Fruit fly (Drosophila melanogaster): Measurements from ENCODE around the gene CG43061.

Gene CG43061

dm6 chr3R:8030151-8030899 lies 19.1 kb upstream of the CG43061 start, which contains the start of the genes CG10903 and CG2747 (continued):
- TF ChIP-seq hbn (GFP tag; IDR thresholded peaks at IDR 0.05; ENCODE audit: partially characterized antibody) = peak; percentile 65
- TF ChIP-seq Nf-YB (GFP tag; optimal IDR thresholded peaks at IDR 0.05) = no peak
- TF ChIP-seq sc (optimal IDR thresholded peaks at IDR 0.05) = no peak
- no peak for TF ChIP-seq sc (GFP tag; optimal IDR thresholded peaks at IDR 0.05)
- TF ChIP-seq D (optimal IDR thresholded peaks at IDR 0.05) = peak; percentile 29
- no peak for TF ChIP-seq D (GFP tag; optimal IDR thresholded peaks at IDR 0.05)
- no peak for TF ChIP-seq chif (GFP tag; optimal IDR thresholded peaks at IDR 0.05)
- no peak for TF ChIP-seq CG14014 (GFP tag; IDR thresholded peaks at IDR 0.05)
- no peak for TF ChIP-seq otp (GFP tag; IDR thresholded peaks at IDR 0.05)
- no peak for TF ChIP-seq dmrt11E (tag; optimal IDR thresholded peaks at IDR 0.05)
- no peak for TF ChIP-seq Atf6 (GFP tag; IDR thresholded peaks at IDR 0.05)
- peak; percentile 44 for TF ChIP-seq CHES-1-like (GFP tag; optimal IDR thresholded peaks at IDR 0.05)
- no peak for TF ChIP-seq NC2β (GFP tag; optimal IDR thresholded peaks at IDR 0.05)
- TF ChIP-seq lbe (GFP tag; optimal IDR thresholded peaks at IDR 0.05) = no peak
- TF ChIP-seq inv (GFP tag; IDR thresholded peaks at IDR 0.05; ENCODE audit: partially characterized antibody) = peak; percentile 53; the same call in 1 of the 2 replicates
- TF ChIP-seq CG1602 (GFP tag; optimal IDR thresholded peaks at IDR 0.05) = no peak
- TF ChIP-seq Drgx (GFP tag; IDR thresholded peaks at IDR 0.05) = no peak
- TF ChIP-seq CG4730 (GFP tag; IDR thresholded peaks at IDR 0.05) = no peak
- peak; percentile 78 for TF ChIP-seq CG13287 (GFP tag; IDR thresholded peaks at IDR 0.05; ENCODE audit: partially characterized antibody)
- TF ChIP-seq luna (GFP tag; optimal IDR thresholded peaks at IDR 0.05) = no peak
- peak; percentile 76 for TF ChIP-seq CG4617 (GFP tag; optimal IDR thresholded peaks at IDR 0.05; ENCODE audit: borderline replicate concordance)
- TF ChIP-seq phol (tag; optimal IDR thresholded peaks at IDR 0.05) = peak; percentile 43
- TF ChIP-seq Ets97D (GFP tag; optimal IDR thresholded peaks at IDR 0.05) = peak; percentile 36
- no peak for TF ChIP-seq az2 (GFP tag; optimal IDR thresholded peaks at IDR 0.05)
- TF ChIP-seq jumu (GFP tag; optimal IDR thresholded peaks at IDR 0.05) = no peak
- no peak for TF ChIP-seq Spps (tag; optimal IDR thresholded peaks at IDR 0.05)
- no peak for TF ChIP-seq CG11560 (tag; IDR thresholded peaks at IDR 0.05)
- TF ChIP-seq Deaf1 (tag; optimal IDR thresholded peaks at IDR 0.05) = no peak
- no peak for TF ChIP-seq Doc2 (GFP tag; IDR thresholded peaks at IDR 0.05)
- no peak for TF ChIP-seq hth (optimal IDR thresholded peaks at IDR 0.05)
- 0 out of 3 replicates have a peak, but pooled peaks have one; percentile 37 for TF ChIP-seq hb (GFP tag; IDR thresholded peaks at IDR 0.05; ENCODE audit: partially characterized antibody)
- no peak for TF ChIP-seq CG15073 (GFP tag; optimal IDR thresholded peaks at IDR 0.05)
- TF ChIP-seq Myb (GFP tag; optimal IDR thresholded peaks at IDR 0.05) = no peak
- no peak for TF ChIP-seq caup (GFP tag; optimal IDR thresholded peaks at IDR 0.05; ENCODE audit: severe bottlenecking)
- peak; percentile 24 for TF ChIP-seq nmo (GFP tag; optimal IDR thresholded peaks at IDR 0.05)
- TF ChIP-seq ssp (GFP tag; IDR thresholded peaks at IDR 0.05) = no peak
- no peak for TF ChIP-seq CG7357 (GFP tag; IDR thresholded peaks at IDR 0.05)
- TF ChIP-seq Hmr (GFP tag; optimal IDR thresholded peaks at IDR 0.05) = no peak
- TF ChIP-seq GATAe (GFP tag; conservative IDR thresholded peaks at IDR 0.05) = no peak
- peak; percentile 79 for TF ChIP-seq YL-1 (GFP tag; optimal IDR thresholded peaks at IDR 0.05)
- no peak for TF ChIP-seq gcm2 (GFP tag; optimal IDR thresholded peaks at IDR 0.05)
- no peak for TF ChIP-seq CG10654 (GFP tag; optimal IDR thresholded peaks at IDR 0.05)
- TF ChIP-seq CG11398 (GFP tag; optimal IDR thresholded peaks at IDR 0.05) = no peak
- TF ChIP-seq CG11723 (GFP tag; optimal IDR thresholded peaks at IDR 0.05) = no peak
- no peak for TF ChIP-seq CG11247 (GFP tag; IDR thresholded peaks at IDR 0.05)
- no peak for TF ChIP-seq CG13894 (tag; optimal IDR thresholded peaks at IDR 0.05)
- no peak for TF ChIP-seq CG3726 (GFP tag; IDR thresholded peaks at IDR 0.05)
- no peak for TF ChIP-seq Xrp1 (GFP tag; IDR thresholded peaks at IDR 0.05)
- TF ChIP-seq Sry-δ (GFP tag; optimal IDR thresholded peaks at IDR 0.05) = peak; percentile 58
- no peak for TF ChIP-seq CG2712 (tag; optimal IDR thresholded peaks at IDR 0.05)
- TF ChIP-seq CG42726 (GFP tag; IDR thresholded peaks at IDR 0.05; ENCODE audit: partially characterized antibody) = no peak

Data from whole organism, embryonic.